Worm (Caenorhabditis elegans): Measurements from ENCODE around the gene dnj-1.

DNA sequence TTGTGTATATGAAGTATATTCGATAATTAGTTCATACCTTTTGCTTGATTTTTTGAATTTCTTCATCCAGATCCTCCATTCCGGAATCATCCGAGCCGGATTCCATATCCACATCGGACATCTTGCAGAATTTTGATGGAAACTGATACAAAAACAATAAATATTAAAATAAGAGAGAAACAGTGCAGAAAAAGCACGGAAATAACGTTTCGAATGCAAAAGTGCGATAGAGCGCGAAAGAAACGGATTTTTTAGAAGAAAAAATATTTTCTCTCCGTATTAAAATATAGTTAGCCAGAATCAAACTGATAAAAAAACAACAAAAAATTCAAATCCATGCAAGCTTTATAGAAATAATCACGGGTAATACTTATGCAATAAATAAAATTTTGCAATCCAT lies 33.9 kb downstream of the dnj-1 start, which contains the start of gene sart-3:
- TF ChIP-seq sea-1 (GFP tag; conservative IDR thresholded peaks at IDR 0.05), result no peak
- no peak for TF ChIP-seq ama-1 (optimal IDR thresholded peaks at IDR 0.05)
- TF ChIP-seq aly-1 (tag; optimal IDR thresholded peaks at IDR 0.05), result no peak
- TF ChIP-seq F13C5.2 (tag; optimal IDR thresholded peaks at IDR 0.05), result no peak
